Fruit fly (Drosophila melanogaster) whole organism, adult: ENCODE data around the gene CG7530.

ENCODE experiments used
- CG11617 ChIP-seq: fragments of 200-800 bp; sonication (Bioruptor generic); optimal IDR thresholded peaks from 2 replicates; lab custom pipeline; 2017; ENCODE audit warnings: mild to moderate bottlenecking, missing biosample characterization, missing genetic modification reagents, missing genetic modification characterization
- CG12768 ChIP-seq: fragments of 200-800 bp; sonication (Bioruptor generic); optimal IDR thresholded peaks from 2 replicates; lab custom pipeline; 2017; ENCODE audit warnings: missing biosample characterization, missing genetic modification characterization, mild to moderate bottlenecking, moderate library complexity, missing genetic modification reagents
- CG5204 ChIP-seq: fragments of 200-800 bp; sonication (Bioruptor generic); optimal IDR thresholded peaks from 2 replicates; lab custom pipeline; 2016; ENCODE audit warnings: missing biosample characterization, missing genetic modification characterization
- CG7101 ChIP-seq: fragments of 200-800 bp; sonication (Bioruptor generic); optimal IDR thresholded peaks from 2 replicates; lab custom pipeline; 2018; ENCODE audit warnings: missing biosample characterization, mild to moderate bottlenecking, missing genetic modification characterization, moderate library complexity
- Crg-1 ChIP-seq: fragments of 200-800 bp; sonication (Bioruptor generic); optimal IDR thresholded peaks from 2 replicates; lab custom pipeline; 2016; ENCODE audit warnings: missing biosample characterization, missing genetic modification characterization
- Mnt ChIP-seq: fragments of 200-800 bp; sonication (Bioruptor generic); optimal IDR thresholded peaks from 2 replicates; lab custom pipeline; 2016; ENCODE audit warnings: missing biosample characterization, mild to moderate bottlenecking, missing genetic modification characterization
- cic ChIP-seq: fragments of 200-800 bp; sonication (Bioruptor generic); optimal IDR thresholded peaks from 2 replicates; lab custom pipeline; 2017; ENCODE audit warnings: missing biosample characterization, mild to moderate bottlenecking, missing genetic modification characterization, moderate library complexity
- cnc ChIP-seq, 2 experiments: fragments of >200 bp; optimal IDR thresholded peaks; 2 replicates each; lab custom pipeline; 2017
- kay ChIP-seq: fragments of 200-800 bp; sonication (Bioruptor generic); peaks from one replicate; lab custom pipeline; 2016; ENCODE audit warnings: missing biosample characterization, missing genetic modification characterization, borderline replicate concordance
- pad ChIP-seq: fragments of 200-800 bp; sonication (Bioruptor generic); optimal IDR thresholded peaks from 3 replicates; lab custom pipeline; 2017; ENCODE audit warnings: missing biosample characterization, missing genetic modification characterization, mild to moderate bottlenecking, moderate library complexity, missing genetic modification reagents
- tj ChIP-seq: fragments of 200-800 bp; sonication (Bioruptor generic); optimal IDR thresholded peaks from 3 replicates; lab custom pipeline; 2017; ENCODE audit warnings: missing biosample characterization, mild to moderate bottlenecking, missing genetic modification characterization, moderate library complexity

DNA sequence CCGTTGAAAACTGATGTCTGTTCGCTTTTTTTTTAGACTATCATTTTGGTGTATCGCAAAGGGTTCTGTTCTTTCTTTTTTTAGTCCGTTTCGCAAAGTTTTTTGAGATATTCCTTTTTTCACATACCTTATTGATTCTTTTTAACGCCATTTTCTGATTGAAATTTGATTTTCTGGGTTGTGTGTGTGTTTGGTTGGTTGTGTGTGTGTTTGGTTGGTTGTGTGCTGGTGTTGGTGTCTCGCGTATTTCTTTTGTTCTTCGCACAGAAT is 8.9 kb upstream of the CG7530 start:
- TF ChIP-seq CG11617 (GFP tag; lab: Kevin White, UChicago) (no peak), CG7101 (tag; lab: Kevin White, UChicago) (no peak), CG5204 (GFP tag; lab: Kevin White, UChicago) (no peak), Mnt (GFP tag; lab: Kevin White, UChicago) (no peak), Crg-1 (GFP tag; lab: Kevin White, UChicago) (no peak), cic (no peak), kay (no peak), pad (GFP tag; lab: Kevin White, UChicago) (no peak), tj (GFP tag; lab: Kevin White, UChicago) (no peak), cnc (optimal IDR thresholded peaks at IDR 0.05; lab: Kevin White, UChicago) (no peak), CG12768 (GFP tag; lab: Kevin White, UChicago) (no peak)
